Fruit fly (Drosophila melanogaster): ENCODE data around the gene Ddx1.

Ddx1 gene

DNA sequence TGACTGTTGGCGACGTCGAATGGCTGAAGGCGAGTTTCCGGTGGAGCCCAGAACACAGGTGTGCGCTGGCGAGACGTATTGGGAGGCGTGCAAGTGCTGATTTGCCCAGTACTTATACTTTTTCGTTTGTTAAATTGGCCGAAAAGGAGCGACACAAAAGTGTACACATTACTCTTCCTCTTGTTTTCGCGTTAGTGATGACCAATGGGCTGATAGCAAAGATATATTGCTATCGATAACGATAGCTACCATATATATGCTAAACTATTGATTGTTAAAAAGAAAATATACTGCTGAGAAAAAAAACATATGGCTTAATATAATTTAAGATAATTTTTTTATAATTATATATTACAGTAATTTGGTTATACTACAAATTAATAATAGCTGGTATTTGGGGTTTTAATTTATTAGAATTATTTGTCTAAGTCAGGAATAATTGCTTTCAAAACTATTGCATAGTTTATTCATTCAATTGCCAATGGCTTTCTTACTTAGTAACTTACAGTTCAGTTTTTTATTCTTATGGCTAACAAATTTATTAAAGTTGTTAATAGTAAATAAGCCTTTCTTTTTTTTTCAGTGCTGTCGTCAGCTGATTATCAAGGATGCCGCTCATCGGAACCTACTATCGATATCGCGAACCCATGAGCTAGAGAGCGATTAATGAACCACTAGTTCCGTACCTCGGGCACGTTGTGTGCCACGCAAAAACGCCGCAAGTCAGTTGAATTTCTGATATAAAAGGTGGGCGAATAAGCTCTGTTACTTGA lies 25.0 kb downstream of the Ddx1 start, which contains the start of the genes Hem and IleRS (continued):
- TF ChIP-seq CG34224 (GFP tag; IDR thresholded peaks at IDR 0.05; ENCODE audit: partially characterized antibody): peak; percentile 65
- peak; percentile 81 for TF ChIP-seq CG13287 (GFP tag; IDR thresholded peaks at IDR 0.05; ENCODE audit: partially characterized antibody)
- peak; percentile 90 for TF ChIP-seq Meics (GFP tag; optimal IDR thresholded peaks at IDR 0.05)
- peak; percentile 75 for TF ChIP-seq Gug (GFP tag; IDR thresholded peaks at IDR 0.05)
- TF ChIP-seq CG10209 (GFP tag; optimal IDR thresholded peaks at IDR 0.05): peak; percentile 91
- TF ChIP-seq CG13424 (tag; optimal IDR thresholded peaks at IDR 0.05): peak; percentile 93
- TF ChIP-seq CG18764 (GFP tag; optimal IDR thresholded peaks at IDR 0.05): peak; percentile 91
- peak; percentile 92 for TF ChIP-seq sob (GFP tag; IDR thresholded peaks at IDR 0.05)
- peak; percentile 76 for TF ChIP-seq tx (GFP tag; optimal IDR thresholded peaks at IDR 0.05)
- TF ChIP-seq Lhr (GFP tag; optimal IDR thresholded peaks at IDR 0.05): peak; percentile 87
- peak; percentile 91 for TF ChIP-seq CG10267 (tag; optimal IDR thresholded peaks at IDR 0.05)
- TF ChIP-seq Vsx1 (GFP tag; optimal IDR thresholded peaks at IDR 0.05): no peak
- no peak for TF ChIP-seq Lpt (GFP tag; optimal IDR thresholded peaks at IDR 0.05)
- TF ChIP-seq bsh (GFP tag; optimal IDR thresholded peaks at IDR 0.05): peak in 1 of 2 experiments; percentile 94
- TF ChIP-seq lov (optimal IDR thresholded peaks at IDR 0.05): no peak
- peak; percentile 67; the same call in 2 of the 3 replicates for TF ChIP-seq lov (GFP tag; IDR thresholded peaks at IDR 0.05)
- no peak for TF ChIP-seq br (optimal IDR thresholded peaks at IDR 0.05)
- TF ChIP-seq CG2199 (GFP tag; IDR thresholded peaks at IDR 0.05): peak; percentile 76; the same call in 1 of the 3 replicates
- TF ChIP-seq her (GFP tag; optimal IDR thresholded peaks at IDR 0.05): peak; percentile 45
- peak; percentile 89 for TF ChIP-seq CG17328 (GFP tag; IDR thresholded peaks at IDR 0.05)
- peak; percentile 56 for TF ChIP-seq CG15073 (GFP tag; optimal IDR thresholded peaks at IDR 0.05)
- TF ChIP-seq CG10462 (GFP tag; optimal IDR thresholded peaks at IDR 0.05): peak; percentile 86
- TF ChIP-seq Hsf (GFP tag; optimal IDR thresholded peaks at IDR 0.05): peak; percentile 94
- TF ChIP-seq Bdp1 (GFP tag; optimal IDR thresholded peaks at IDR 0.05): peak; percentile 60
- peak; percentile 96 for TF ChIP-seq CG2712 (tag; optimal IDR thresholded peaks at IDR 0.05)
- TF ChIP-seq zen (tag; optimal IDR thresholded peaks at IDR 0.05): peak; percentile 95
- peak; percentile 84 for TF ChIP-seq BtbVII (GFP tag; optimal IDR thresholded peaks at IDR 0.05)
- peak; percentile 73 for TF ChIP-seq maf-S (GFP tag; optimal IDR thresholded peaks at IDR 0.05)
- TF ChIP-seq CG3065 (GFP tag; optimal IDR thresholded peaks at IDR 0.05): peak; percentile 88
- TF ChIP-seq CG2120 (GFP tag; optimal IDR thresholded peaks at IDR 0.05): peak; percentile 92
- TF ChIP-seq Hr51 (GFP tag; optimal IDR thresholded peaks at IDR 0.05): peak; percentile 76 to 95
- TF ChIP-seq CG31224 (GFP tag; IDR thresholded peaks at IDR 0.05): peak; percentile 81
- peak; percentile 30 for TF ChIP-seq CG14965 (GFP tag; optimal IDR thresholded peaks at IDR 0.05; ENCODE audit: borderline replicate concordance)
- TF ChIP-seq CG15696 (tag; optimal IDR thresholded peaks at IDR 0.05): peak; percentile 89
- TF ChIP-seq CG6854 (GFP tag; optimal IDR thresholded peaks at IDR 0.05): peak; percentile 69
- TF ChIP-seq CG10431 (GFP tag; optimal IDR thresholded peaks at IDR 0.05): no peak
- TF ChIP-seq Side (GFP tag; optimal IDR thresholded peaks at IDR 0.05): peak; percentile 84
- TF ChIP-seq Neu2 (GFP tag; optimal IDR thresholded peaks at IDR 0.05; ENCODE audit: borderline replicate concordance): no peak
- peak; percentile 95 for TF ChIP-seq CG1602 (GFP tag; optimal IDR thresholded peaks at IDR 0.05)
- TF ChIP-seq Med (GFP tag): peak; percentile 96
- peak; percentile 77 for TF ChIP-seq CG1024 (GFP tag; IDR thresholded peaks at IDR 0.05)
- peak; percentile 83 for TF ChIP-seq CG8089 (GFP tag; optimal IDR thresholded peaks at IDR 0.05)
- peak; percentile 88 for TF ChIP-seq stc (GFP tag; IDR thresholded peaks at IDR 0.05)
- TF ChIP-seq bowl (GFP tag; IDR thresholded peaks at IDR 0.05): peak; percentile 55; the same call in 1 of the 2 replicates
- TF ChIP-seq CG17359 (tag; optimal IDR thresholded peaks at IDR 0.05): peak; percentile 94
- TF ChIP-seq B-H2 (GFP tag; optimal IDR thresholded peaks at IDR 0.05): peak; percentile 87
- TF ChIP-seq CG17186 (GFP tag; optimal IDR thresholded peaks at IDR 0.05): peak; percentile 66
- TF ChIP-seq tin (GFP tag; optimal IDR thresholded peaks at IDR 0.05): peak; percentile 94
- peak; percentile 93 for TF ChIP-seq Ptx1 (GFP tag; IDR thresholded peaks at IDR 0.05)
